Worm (Caenorhabditis elegans): Measurements from ENCODE around the gene srh-113.

Gene srh-113

ce11 chrV:17192238-17192637, 20.6 kb upstream of the srh-113 start, which contains the start of gene srz-47:
Gene srz-47 (minus strand): TSS chrV:17192338.
- TF ChIP-seq klf-2 (GFP tag; conservative IDR thresholded peaks at IDR 0.05) (no peak), ztf-23 (GFP tag; IDR thresholded peaks at IDR 0.05) (no peak), ref-1 (GFP tag; conservative IDR thresholded peaks at IDR 0.05) (no peak)

ce11 chrV:17198926-17199325, 13.9 kb upstream of the srh-113 start, which contains the start of gene srz-96:
Gene srz-96 (plus strand): TSS chrV:17199226.
- no peak for TF ChIP-seq ztf-23 (GFP tag; IDR thresholded peaks at IDR 0.05)
- no peak for TF ChIP-seq flt-1 (GFP tag; IDR thresholded peaks at IDR 0.05)
- no peak for TF ChIP-seq klf-2 (GFP tag; conservative IDR thresholded peaks at IDR 0.05)
- TF ChIP-seq T22C8.4 (GFP tag; IDR thresholded peaks at IDR 0.05): no peak
- TF ChIP-seq tab-1 (GFP tag; IDR thresholded peaks at IDR 0.05): no peak
- no peak for TF ChIP-seq ref-1 (GFP tag; conservative IDR thresholded peaks at IDR 0.05)
- TF ChIP-seq cog-1 (tag; optimal IDR thresholded peaks at IDR 0.05): no peak
- no peak for TF ChIP-seq ztf-29 (GFP tag; IDR thresholded peaks at IDR 0.05)
- TF ChIP-seq med-1 (GFP tag; optimal IDR thresholded peaks at IDR 0.05; ENCODE audit: insufficient read depth): no peak

- TF ChIP-seq cog-1 (tag; optimal IDR thresholded peaks at IDR 0.05) (no peak), ref-1 (GFP tag; conservative IDR thresholded peaks at IDR 0.05) (no peak), tab-1 (GFP tag; IDR thresholded peaks at IDR 0.05) (no peak), ztf-29 (GFP tag; IDR thresholded peaks at IDR 0.05) (no peak), flt-1 (GFP tag; IDR thresholded peaks at IDR 0.05) (no peak), T22C8.4 (GFP tag; IDR thresholded peaks at IDR 0.05) (no peak), med-1 (GFP tag; optimal IDR thresholded peaks at IDR 0.05; ENCODE audit: insufficient read depth) (no peak), ztf-23 (GFP tag; IDR thresholded peaks at IDR 0.05) (no peak), klf-2 (GFP tag; conservative IDR thresholded peaks at IDR 0.05) (no peak)
Observed at ce11 chrV:17201847-17202246, 11.0 kb upstream of the srh-113 start, which contains the start of gene Y68A4A.10. Gene Y68A4A.10 (plus strand): TSS chrV:17202147.

ce11 chrV:17206469-17206868, 6.4 kb upstream of the srh-113 start:
- TF ChIP-seq ztf-29 (GFP tag; IDR thresholded peaks at IDR 0.05) (no peak), klf-2 (GFP tag; conservative IDR thresholded peaks at IDR 0.05) (no peak), tab-1 (GFP tag; IDR thresholded peaks at IDR 0.05) (no peak), T22C8.4 (GFP tag; IDR thresholded peaks at IDR 0.05) (no peak), cog-1 (tag; optimal IDR thresholded peaks at IDR 0.05) (no peak), ztf-23 (GFP tag; IDR thresholded peaks at IDR 0.05) (no peak), ref-1 (GFP tag; conservative IDR thresholded peaks at IDR 0.05) (no peak), flt-1 (GFP tag; IDR thresholded peaks at IDR 0.05) (no peak), med-1 (GFP tag; optimal IDR thresholded peaks at IDR 0.05; ENCODE audit: insufficient read depth) (no peak)

- no peak for TF ChIP-seq cog-1 (tag; optimal IDR thresholded peaks at IDR 0.05)
- no peak for TF ChIP-seq klf-2 (GFP tag; conservative IDR thresholded peaks at IDR 0.05)
- TF ChIP-seq T22C8.4 (GFP tag; IDR thresholded peaks at IDR 0.05): no peak
- TF ChIP-seq ref-1 (GFP tag; conservative IDR thresholded peaks at IDR 0.05): no peak
Observed at ce11 chrV:17208045-17208444, 4.8 kb upstream of the srh-113 start, which contains the start of gene Y68A4A.13. Gene Y68A4A.13 (minus strand): TSS chrV:17208145.

- TF ChIP-seq flt-1 (GFP tag; IDR thresholded peaks at IDR 0.05) (no peak), ztf-23 (GFP tag; IDR thresholded peaks at IDR 0.05) (no peak), tab-1 (GFP tag; IDR thresholded peaks at IDR 0.05) (no peak), cog-1 (tag; optimal IDR thresholded peaks at IDR 0.05) (no peak), ztf-29 (GFP tag; IDR thresholded peaks at IDR 0.05) (no peak), T22C8.4 (GFP tag; IDR thresholded peaks at IDR 0.05) (no peak), klf-2 (GFP tag; conservative IDR thresholded peaks at IDR 0.05) (no peak), ref-1 (GFP tag; conservative IDR thresholded peaks at IDR 0.05) (no peak), med-1 (GFP tag; optimal IDR thresholded peaks at IDR 0.05; ENCODE audit: insufficient read depth) (no peak)
Observed at ce11 chrV:17211989-17212731, 683 bp upstream of the srh-113 start, which contains the start of gene srh-236. Gene srh-236 (minus strand): TSS chrV:17212039.

ce11 chrV:17215602-17216001, 2.8 kb downstream of the srh-113 start:
- TF ChIP-seq tab-1 (GFP tag; IDR thresholded peaks at IDR 0.05): no peak
- TF ChIP-seq ztf-23 (GFP tag; IDR thresholded peaks at IDR 0.05): no peak
- no peak for TF ChIP-seq med-1 (GFP tag; optimal IDR thresholded peaks at IDR 0.05; ENCODE audit: insufficient read depth)
- no peak for TF ChIP-seq ztf-29 (GFP tag; IDR thresholded peaks at IDR 0.05)

ce11 chrV:17217690-17218089, 4.8 kb downstream of the srh-113 start, which contains the start of gene srbc-62:
Gene srbc-62 (plus strand): TSS chrV:17217990.
- no peak for TF ChIP-seq ztf-29 (GFP tag; IDR thresholded peaks at IDR 0.05)
- TF ChIP-seq T22C8.4 (GFP tag; IDR thresholded peaks at IDR 0.05): no peak
- no peak for TF ChIP-seq flt-1 (GFP tag; IDR thresholded peaks at IDR 0.05)
- no peak for TF ChIP-seq ztf-23 (GFP tag; IDR thresholded peaks at IDR 0.05)

ce11 chrV:17220345-17220744, 7.5 kb downstream of the srh-113 start, which contains the start of gene srh-109:
Gene srh-109 (minus strand): TSS chrV:17220445.
- TF ChIP-seq med-1 (GFP tag; optimal IDR thresholded peaks at IDR 0.05; ENCODE audit: insufficient read depth): no peak
- TF ChIP-seq cog-1 (tag; optimal IDR thresholded peaks at IDR 0.05): no peak
- no peak for TF ChIP-seq tab-1 (GFP tag; IDR thresholded peaks at IDR 0.05)
- no peak for TF ChIP-seq ztf-29 (GFP tag; IDR thresholded peaks at IDR 0.05)
- no peak for TF ChIP-seq ztf-23 (GFP tag; IDR thresholded peaks at IDR 0.05)
- no peak for TF ChIP-seq flt-1 (GFP tag; IDR thresholded peaks at IDR 0.05)
- TF ChIP-seq ref-1 (GFP tag; conservative IDR thresholded peaks at IDR 0.05): no peak
- no peak for TF ChIP-seq klf-2 (GFP tag; conservative IDR thresholded peaks at IDR 0.05)
- no peak for TF ChIP-seq T22C8.4 (GFP tag; IDR thresholded peaks at IDR 0.05)

ce11 chrV:17223305-17223704, 10.5 kb downstream of the srh-113 start, which contains the start of gene srh-252:
Gene srh-252 (minus strand): TSS chrV:17223405.
- TF ChIP-seq ztf-23 (GFP tag; IDR thresholded peaks at IDR 0.05): no peak
- TF ChIP-seq tab-1 (GFP tag; IDR thresholded peaks at IDR 0.05): no peak
- no peak for TF ChIP-seq ref-1 (GFP tag; conservative IDR thresholded peaks at IDR 0.05)
- no peak for TF ChIP-seq med-1 (GFP tag; optimal IDR thresholded peaks at IDR 0.05; ENCODE audit: insufficient read depth)
- no peak for TF ChIP-seq T22C8.4 (GFP tag; IDR thresholded peaks at IDR 0.05)
- no peak for TF ChIP-seq flt-1 (GFP tag; IDR thresholded peaks at IDR 0.05)
- no peak for TF ChIP-seq ztf-29 (GFP tag; IDR thresholded peaks at IDR 0.05)
- no peak for TF ChIP-seq klf-2 (GFP tag; conservative IDR thresholded peaks at IDR 0.05)
- no peak for TF ChIP-seq cog-1 (tag; optimal IDR thresholded peaks at IDR 0.05)
